Fruit fly (Drosophila melanogaster) whole organism, embryonic: Measurements from ENCODE around the gene CG9928.
A peak's percentile ranks its signal among the peaks of the same experiment; 100 is the strongest.

ENCODE experiments used
- Asciz ChIP-seq: fragments of 200-800 bp; sonication (Bioruptor generic); optimal IDR thresholded peaks from 2 replicates; lab custom pipeline; 2017; ENCODE audit warnings: missing biosample characterization, mild to moderate bottlenecking, missing genetic modification characterization, missing genetic modification reagents
- Bdp1 ChIP-seq: fragments of 200-800 bp; sonication (Bioruptor generic); optimal IDR thresholded peaks from 3 replicates; lab custom pipeline; 2016; ENCODE audit warnings: missing biosample characterization, missing genetic modification characterization
- BtbVII ChIP-seq: fragments of 200-800 bp; sonication (Bioruptor generic); optimal IDR thresholded peaks from 3 replicates; lab custom pipeline; 2017; ENCODE audit warnings: missing biosample characterization, mild to moderate bottlenecking, missing genetic modification characterization
- C15 ChIP-seq: fragments of 200-800 bp; sonication (Bioruptor generic); IDR thresholded peaks from 3 replicates; pipeline ENCODE4 v1.3.6; 2022; ENCODE audit warnings: missing biosample characterization, missing genetic modification characterization
- CG11085 ChIP-seq: fragments of 200-800 bp; sonication (Bioruptor generic); IDR thresholded peaks from 2 replicates; pipeline ENCODE4 v1.3.6; 2022; ENCODE audit warnings: missing biosample characterization, missing genetic modification characterization
- CG11247 ChIP-seq: fragments of 200-800 bp; sonication (Bioruptor generic); IDR thresholded peaks from 2 replicates; pipeline ENCODE4 v1.3.6; 2022; ENCODE audit warnings: missing biosample characterization, missing genetic modification characterization
- CG11398 ChIP-seq: fragments of 200-800 bp; sonication (Bioruptor generic); optimal IDR thresholded peaks from 2 replicates; lab custom pipeline; 2016; ENCODE audit warnings: missing biosample characterization, missing genetic modification characterization
- CG11456 ChIP-seq: fragments of 200-800 bp; sonication (Bioruptor generic); IDR thresholded peaks from 3 replicates; pipeline ENCODE4 v1.3.6; 2022; ENCODE audit warnings: missing biosample characterization, missing genetic modification characterization
- CG11696 ChIP-seq: fragments of 200-800 bp; sonication (Bioruptor generic); IDR thresholded peaks from 2 replicates; pipeline ENCODE4 v1.3.6; 2022; ENCODE audit warnings: missing biosample characterization, missing genetic modification characterization
- CG1233 ChIP-seq: fragments of 200-800 bp; sonication (Bioruptor generic); optimal IDR thresholded peaks from 4 replicates; lab custom pipeline; 2018; ENCODE audit warnings: missing biosample characterization, mild to moderate bottlenecking, missing genetic modification characterization
- CG12769 ChIP-seq: fragments of 200-800 bp; sonication (Bioruptor generic); optimal IDR thresholded peaks from 2 replicates; lab custom pipeline; 2019; ENCODE audit warnings: missing biosample characterization, mild to moderate bottlenecking, missing genetic modification characterization, moderate library complexity
- CG1602 ChIP-seq: fragments of 200-800 bp; sonication (Bioruptor generic); optimal IDR thresholded peaks from 3 replicates; lab custom pipeline; 2016; ENCODE audit warnings: missing biosample characterization, missing genetic modification characterization
- CG2116 ChIP-seq: fragments of 200-800 bp; sonication (Bioruptor generic); optimal IDR thresholded peaks from 3 replicates; lab custom pipeline; 2018; ENCODE audit warnings: missing biosample characterization, mild to moderate bottlenecking, missing genetic modification characterization
- CG2199 ChIP-seq: fragments of 200-800 bp; sonication (Bioruptor generic); IDR thresholded peaks from 3 replicates; pipeline ENCODE4 v1.3.6; 2022; ENCODE audit warnings: missing biosample characterization, missing genetic modification characterization
- CG31224 ChIP-seq: fragments of 200-800 bp; sonication (Bioruptor generic); IDR thresholded peaks from 2 replicates; pipeline ENCODE4 v1.3.6; 2022; ENCODE audit warnings: missing biosample characterization, missing genetic modification characterization
- CG3847 ChIP-seq: fragments of 200-800 bp; sonication (Bioruptor generic); IDR thresholded peaks from 2 replicates; pipeline ENCODE4 v1.3.6; 2022; ENCODE audit warnings: missing biosample characterization, missing genetic modification characterization
- CG42726 ChIP-seq: fragments of 200-800 bp; sonication (Bioruptor generic); IDR thresholded peaks from 2 replicates; pipeline ENCODE4 v1.3.6; 2022; ENCODE audit warnings: missing biosample characterization, missing genetic modification characterization; ENCODE audit not compliant: partially characterized antibody
- CG43689 ChIP-seq: fragments of 200-800 bp; sonication (Bioruptor generic); IDR thresholded peaks from 2 replicates; pipeline ENCODE4 v1.3.6; 2022; ENCODE audit warnings: missing biosample characterization, missing genetic modification characterization
- CG6175 ChIP-seq: fragments of 200-800 bp; sonication (Bioruptor generic); IDR thresholded peaks from 3 replicates; pipeline ENCODE4 v1.3.6; 2022; ENCODE audit warnings: missing biosample characterization, missing genetic modification characterization
- CG8478 ChIP-seq: fragments of >200 bp; optimal IDR thresholded peaks from 2 replicates; lab custom pipeline; 2018
- CG9609 ChIP-seq: fragments of 200-800 bp; sonication (Bioruptor generic); optimal IDR thresholded peaks from 3 replicates; lab custom pipeline; 2016; ENCODE audit warnings: missing biosample characterization, missing genetic modification characterization
- CG9797 ChIP-seq: fragments of 200-800 bp; sonication (Bioruptor generic); optimal IDR thresholded peaks from 3 replicates; lab custom pipeline; 2018; ENCODE audit warnings: missing biosample characterization, mild to moderate bottlenecking, missing genetic modification characterization
- CG9817 ChIP-seq: fragments of 200-800 bp; sonication (Bioruptor generic); optimal IDR thresholded peaks from 2 replicates; lab custom pipeline; 2018; ENCODE audit warnings: missing biosample characterization, mild to moderate bottlenecking, missing genetic modification characterization, moderate library complexity
- Chrac-16 ChIP-seq: fragments of 200-800 bp; sonication (Bioruptor generic); optimal IDR thresholded peaks from 3 replicates; lab custom pipeline; 2016; ENCODE audit warnings: missing biosample characterization, missing genetic modification characterization
- CrebB ChIP-seq: fragments of 200-800 bp; sonication (Bioruptor generic); optimal IDR thresholded peaks from 3 replicates; lab custom pipeline; 2018; ENCODE audit warnings: missing biosample characterization, mild to moderate bottlenecking, missing genetic modification characterization
- D19A ChIP-seq: fragments of 200-800 bp; optimal IDR thresholded peaks from 3 replicates; lab custom pipeline; 2019; ENCODE audit warnings: missing biosample characterization, mild to moderate bottlenecking, missing genetic modification characterization, moderate library complexity
- Ets97D ChIP-seq: fragments of 200-800 bp; sonication (Bioruptor generic); optimal IDR thresholded peaks from 3 replicates; lab custom pipeline; 2016; ENCODE audit warnings: missing biosample characterization, missing genetic modification characterization
- HLH4C ChIP-seq: fragments of 200-800 bp; sonication (Bioruptor generic); IDR thresholded peaks from 3 replicates; pipeline ENCODE4 v1.3.6; 2022; ENCODE audit warnings: missing biosample characterization, missing genetic modification characterization; ENCODE audit not compliant: partially characterized antibody
- HmgZ ChIP-seq: fragments of 200-800 bp; sonication (Bioruptor generic); optimal IDR thresholded peaks from 2 replicates; lab custom pipeline; 2018; ENCODE audit warnings: missing biosample characterization, mild to moderate bottlenecking, missing genetic modification characterization
- Hmx ChIP-seq: fragments of 200-800 bp; sonication (Bioruptor generic); optimal IDR thresholded peaks from 2 replicates; lab custom pipeline; 2016; ENCODE audit warnings: missing biosample characterization, missing genetic modification characterization
- Hr51 ChIP-seq, 2 experiments: fragments of 200-800 bp; sonication (Bioruptor generic); optimal IDR thresholded peaks; 2 replicates in 1 of 2; 3 replicates in 1 of 2; lab custom pipeline; 2016 to 2018; ENCODE audit warnings: missing biosample characterization in 2 of 2, missing genetic modification characterization in 2 of 2, mild to moderate bottlenecking in 1 of 2, moderate library complexity in 1 of 2
- Nf-YC ChIP-seq: fragments of 200-800 bp; optimal IDR thresholded peaks from 3 replicates; lab custom pipeline; 2019; ENCODE audit warnings: missing biosample characterization, mild to moderate bottlenecking, missing genetic modification characterization, moderate library complexity
- NfI ChIP-seq: fragments of 200-800 bp; sonication (Bioruptor generic); optimal IDR thresholded peaks from 3 replicates; lab custom pipeline; 2018; ENCODE audit warnings: missing biosample characterization, mild to moderate bottlenecking, missing genetic modification characterization, moderate library complexity
- Rx ChIP-seq: fragments of 200-800 bp; sonication (Bioruptor generic); IDR thresholded peaks from 2 replicates; pipeline ENCODE4 v1.3.6; 2022; ENCODE audit warnings: missing biosample characterization, missing genetic modification characterization
- ara ChIP-seq: fragments of 200-800 bp; sonication (Bioruptor generic); IDR thresholded peaks from 2 replicates; pipeline ENCODE4 v1.3.6; 2022; ENCODE audit warnings: missing biosample characterization, missing genetic modification characterization
- caup ChIP-seq: fragments of 200-800 bp; sonication (Bioruptor generic); optimal IDR thresholded peaks from 3 replicates; lab custom pipeline; 2017; ENCODE audit warnings: missing biosample characterization, mild to moderate bottlenecking, missing genetic modification characterization, moderate library complexity; ENCODE audit not compliant: severe bottlenecking
- cg ChIP-seq: fragments of 200-800 bp; sonication (Bioruptor generic); optimal IDR thresholded peaks from 3 replicates; lab custom pipeline; 2019; ENCODE audit warnings: missing biosample characterization, mild to moderate bottlenecking, missing genetic modification characterization, moderate library complexity
- ci ChIP-seq: fragments of 200-800 bp; sonication (Bioruptor generic); IDR thresholded peaks from 3 replicates; pipeline ENCODE4 v1.3.6; 2022; ENCODE audit warnings: missing biosample characterization, missing genetic modification characterization
- corto ChIP-seq: fragments of 200-800 bp; sonication (Bioruptor generic); optimal IDR thresholded peaks from 2 replicates; lab custom pipeline; 2016; ENCODE audit warnings: missing biosample characterization, mild to moderate bottlenecking, missing genetic modification characterization, moderate library complexity
- da ChIP-seq: fragments of 200-800 bp; sonication (Bioruptor generic); optimal IDR thresholded peaks from 2 replicates; lab custom pipeline; 2016; ENCODE audit warnings: missing biosample characterization, missing genetic modification characterization
- gcm2 ChIP-seq: fragments of 200-800 bp; sonication (Bioruptor generic); optimal IDR thresholded peaks from 2 replicates; lab custom pipeline; 2016; ENCODE audit warnings: missing biosample characterization, missing genetic modification characterization
- klu ChIP-seq: fragments of 200-800 bp; sonication (Bioruptor generic); IDR thresholded peaks from 2 replicates; pipeline ENCODE4 v1.3.6; 2022; ENCODE audit warnings: missing biosample characterization, missing genetic modification characterization
- maf-S ChIP-seq: fragments of 200-800 bp; sonication (Bioruptor generic); optimal IDR thresholded peaks from 2 replicates; lab custom pipeline; 2016; ENCODE audit warnings: missing biosample characterization, missing genetic modification characterization
- mld ChIP-seq: fragments of 200-800 bp; sonication (Bioruptor generic); IDR thresholded peaks from 3 replicates; pipeline ENCODE4 v1.3.6; 2022; ENCODE audit warnings: missing biosample characterization, missing genetic modification characterization; ENCODE audit not compliant: partially characterized antibody
- nerfin-1 ChIP-seq: fragments of 200-800 bp; sonication (Bioruptor generic); optimal IDR thresholded peaks from 3 replicates; lab custom pipeline; 2019; ENCODE audit warnings: missing biosample characterization, mild to moderate bottlenecking, missing genetic modification characterization, moderate library complexity
- pum ChIP-seq: fragments of 200-800 bp; sonication (Bioruptor generic); optimal IDR thresholded peaks from 2 replicates; lab custom pipeline; 2016; ENCODE audit warnings: missing biosample characterization, missing genetic modification characterization
- ranshi ChIP-seq: fragments of 200-800 bp; sonication (Bioruptor generic); IDR thresholded peaks from 2 replicates; pipeline ENCODE4 v1.3.6; 2022; ENCODE audit warnings: missing biosample characterization, missing genetic modification characterization
- sens ChIP-seq: fragments of 200-800 bp; sonication (Bioruptor generic); peaks from one replicate; lab custom pipeline; 2016; ENCODE audit warnings: missing biosample characterization, missing genetic modification characterization
- stc ChIP-seq: fragments of 200-800 bp; sonication (Bioruptor generic); IDR thresholded peaks from 2 replicates; pipeline ENCODE4 v1.3.6; 2022; ENCODE audit warnings: missing biosample characterization, missing genetic modification characterization
- stwl ChIP-seq: fragments of 200-800 bp; sonication (Bioruptor generic); optimal IDR thresholded peaks from 3 replicates; lab custom pipeline; 2018; ENCODE audit warnings: missing biosample characterization, mild to moderate bottlenecking, missing genetic modification characterization, moderate library complexity
- tup ChIP-seq: fragments of 200-800 bp; sonication (Bioruptor generic); optimal IDR thresholded peaks from 2 replicates; lab custom pipeline; 2016; ENCODE audit warnings: missing biosample characterization, mild to moderate bottlenecking, missing genetic modification characterization, moderate library complexity

Gene CG9928

DNA sequence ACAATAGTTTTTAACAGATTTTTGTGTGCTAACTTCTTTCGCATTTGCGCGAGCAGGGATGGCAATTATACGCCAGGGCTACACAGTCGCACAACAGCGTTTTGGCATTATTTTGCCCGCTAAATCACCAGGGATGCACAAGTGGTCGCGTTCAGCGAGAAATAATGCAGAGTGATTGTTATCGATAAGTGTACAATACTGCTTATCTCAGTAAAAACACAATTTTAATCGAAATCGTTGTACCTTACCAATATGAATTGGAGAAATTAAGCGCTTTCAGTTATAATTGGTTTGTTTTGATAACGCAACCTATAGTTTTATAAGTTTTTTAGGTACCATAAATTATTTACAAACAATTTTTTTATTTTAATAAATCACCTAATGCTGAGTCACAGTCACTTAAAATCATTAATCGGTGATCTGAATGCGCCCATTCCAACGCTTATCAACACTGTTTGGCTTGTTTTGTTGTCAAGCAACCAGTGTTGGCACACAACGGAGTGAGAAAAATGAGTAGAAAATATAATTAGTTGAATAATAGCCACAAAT, 34.1 kb upstream of the CG9928 start, which contains the start of the genes Sfmbt and CG5439 (continued):
- TF ChIP-seq corto (GFP tag; lab: Kevin White, UChicago) (peak; percentile 29), CG31224 (peak; percentile 40; the same call in 1 of the 2 replicates), CG2116 (GFP tag; lab: Kevin White, UChicago) (peak; percentile 89), Nf-YC (tag; lab: Kevin White, UChicago) (no peak), caup (GFP tag; lab: Kevin White, UChicago) (no peak), CG11456 (GFP tag; lab: Robert Waterston, UW) (peak; percentile 81), CG2199 (GFP tag; lab: Robert Waterston, UW) (no peak), ara (GFP tag; lab: Robert Waterston, UW) (no peak), Asciz (no peak), sens (GFP tag; lab: Kevin White, UChicago) (peak; percentile 97), stwl (tag; lab: Kevin White, UChicago) (peak; percentile 91), CG11085 (GFP tag; lab: Robert Waterston, UW) (peak; percentile 72), Chrac-16 (GFP tag; lab: Kevin White, UChicago) (peak; percentile 76), Ets97D (GFP tag; lab: Kevin White, UChicago) (peak; percentile 81), D19A (no peak), CG42726 (peak; percentile 49; the same call in 1 of the 2 replicates), C15 (GFP tag; lab: Robert Waterston, UW) (no peak), Hr51 (GFP tag; optimal IDR thresholded peaks at IDR 0.05; lab: Kevin White, UChicago) (peak in 1 of 2 experiments; percentile 75), cg (GFP tag; lab: Kevin White, UChicago) (no peak), Hmx (GFP tag; lab: Kevin White, UChicago) (peak; percentile 33), ranshi (peak; percentile 38), BtbVII (GFP tag; lab: Kevin White, UChicago) (peak; percentile 9), CG11247 (peak; percentile 61), HmgZ (tag; lab: Kevin White, UChicago) (peak; percentile 84), Rx (no peak; the same call in 1 of the 2 replicates), CG11696 (no peak), stc (GFP tag; lab: Robert Waterston, UW) (no peak), CG1602 (GFP tag; lab: Kevin White, UChicago) (peak; percentile 83), CrebB (tag; lab: Kevin White, UChicago) (no peak), CG11398 (GFP tag; lab: Kevin White, UChicago) (peak; percentile 39), CG9797 (GFP tag; lab: Kevin White, UChicago) (peak; percentile 55), CG6175 (GFP tag; lab: Robert Waterston, UW) (peak; percentile 50; the same call in 1 of the 3 replicates), mld (GFP tag; lab: Robert Waterston, UW) (0 out of 3 replicates have a peak, but pooled peaks have one; percentile 38), CG9609 (GFP tag; lab: Kevin White, UChicago) (peak; percentile 78), CG43689 (GFP tag; lab: Robert Waterston, UW) (no peak), ci (peak; percentile 59), CG12769 (tag; lab: Kevin White, UChicago) (no peak), klu (peak; percentile 65; the same call in 1 of the 2 replicates), CG9817 (tag; lab: Kevin White, UChicago) (peak; percentile 80), CG8478 (lab: Kevin White, UChicago) (no peak), CG1233 (GFP tag; lab: Kevin White, UChicago) (no peak), pum (GFP tag; lab: Kevin White, UChicago) (peak; percentile 79), Bdp1 (peak; percentile 67), maf-S (GFP tag; lab: Kevin White, UChicago) (peak; percentile 75), da (GFP tag; lab: Kevin White, UChicago) (peak; percentile 56), gcm2 (GFP tag; lab: Kevin White, UChicago) (no peak), HLH4C (GFP tag; lab: Robert Waterston, UW) (peak; percentile 62; the same call in 2 of the 3 replicates), tup (GFP tag; lab: Kevin White, UChicago) (peak; percentile 26), CG3847 (GFP tag; lab: Robert Waterston, UW) (peak; percentile 81), nerfin-1 (peak; percentile 60), NfI (GFP tag; lab: Kevin White, UChicago) (peak; percentile 74)
